Fruit fly (Drosophila melanogaster) whole organism, prepupa: Measurements from ENCODE around the gene CG14440.

Source experiments
- Blimp-1 ChIP-seq: fragments of 200-800 bp; sonication (Bioruptor generic); optimal IDR thresholded peaks from 3 replicates; lab custom pipeline; 2017; ENCODE audit warnings: missing biosample characterization, missing genetic modification characterization, mild to moderate bottlenecking, moderate library complexity, missing genetic modification reagents
- CG11294 ChIP-seq: fragments of 200-800 bp; sonication (Bioruptor generic); IDR thresholded peaks from 2 replicates; pipeline ENCODE4 v1.3.6; 2022; ENCODE audit warnings: missing biosample characterization, missing genetic modification characterization
- CG11902 ChIP-seq: fragments of 200-800 bp; sonication (Bioruptor generic); optimal IDR thresholded peaks from 3 replicates; lab custom pipeline; 2016; ENCODE audit warnings: missing biosample characterization, missing genetic modification characterization
- CG15336 ChIP-seq: fragments of 200-800 bp; sonication (Bioruptor generic); IDR thresholded peaks from 2 replicates; pipeline ENCODE4 v1.3.6; 2022; ENCODE audit warnings: missing biosample characterization, missing genetic modification characterization
- CG16779 ChIP-seq: fragments of 200-800 bp; sonication (Bioruptor generic); optimal IDR thresholded peaks from 3 replicates; lab custom pipeline; 2017; ENCODE audit warnings: missing biosample characterization, mild to moderate bottlenecking, missing genetic modification characterization
- CG31627 ChIP-seq: fragments of 200-800 bp; sonication (Bioruptor generic); optimal IDR thresholded peaks from 3 replicates; lab custom pipeline; 2016; ENCODE audit warnings: missing biosample characterization, missing genetic modification characterization
- CG32006 ChIP-seq: fragments of 200-800 bp; sonication (Bioruptor generic); optimal IDR thresholded peaks from 3 replicates; lab custom pipeline; 2017; ENCODE audit warnings: missing biosample characterization, mild to moderate bottlenecking, missing genetic modification characterization
- CG3919 ChIP-seq: fragments of 200-800 bp; sonication (Bioruptor generic); optimal IDR thresholded peaks from 3 replicates; lab custom pipeline; 2016; ENCODE audit warnings: missing biosample characterization, missing genetic modification characterization
- CG4318 ChIP-seq: fragments of 200-800 bp; sonication (Bioruptor generic); optimal IDR thresholded peaks from 3 replicates; lab custom pipeline; 2017; ENCODE audit warnings: missing biosample characterization, mild to moderate bottlenecking, missing genetic modification characterization
- CG6163 ChIP-seq: fragments of 200-800 bp; sonication (Bioruptor generic); IDR thresholded peaks from 3 replicates; pipeline ENCODE4 v1.3.6; 2022; ENCODE audit warnings: missing biosample characterization, missing genetic modification characterization
- CG6276 ChIP-seq: fragments of 200-800 bp; sonication (Bioruptor generic); optimal IDR thresholded peaks from 2 replicates; lab custom pipeline; 2017; ENCODE audit warnings: missing biosample characterization, mild to moderate bottlenecking, missing genetic modification characterization
- CG6792 ChIP-seq: fragments of 200-800 bp; sonication (Bioruptor generic); optimal IDR thresholded peaks from 3 replicates; lab custom pipeline; 2016; ENCODE audit warnings: missing biosample characterization, missing genetic modification characterization
- CG6808 ChIP-seq: fragments of 200-800 bp; sonication (Bioruptor generic); optimal IDR thresholded peaks from 3 replicates; lab custom pipeline; 2017; ENCODE audit warnings: missing biosample characterization, missing genetic modification characterization, mild to moderate bottlenecking, moderate library complexity, missing genetic modification reagents
- CG7368 ChIP-seq: fragments of 200-800 bp; sonication (Bioruptor generic); optimal IDR thresholded peaks from 3 replicates; lab custom pipeline; 2016; ENCODE audit warnings: missing biosample characterization, missing genetic modification characterization
- CG8119 ChIP-seq: fragments of 200-800 bp; sonication (Bioruptor generic); IDR thresholded peaks from 3 replicates; pipeline ENCODE4 v1.3.6; 2022; ENCODE audit warnings: missing biosample characterization, missing genetic modification characterization
- CG8632 ChIP-seq: fragments of 200-800 bp; sonication (Bioruptor generic); optimal IDR thresholded peaks from 3 replicates; lab custom pipeline; 2016; ENCODE audit warnings: missing biosample characterization, missing genetic modification characterization
- CG9139 ChIP-seq: fragments of 200-800 bp; sonication (Bioruptor generic); optimal IDR thresholded peaks from 3 replicates; lab custom pipeline; 2017; ENCODE audit warnings: missing biosample characterization, mild to moderate bottlenecking, missing genetic modification characterization
- Eip75B ChIP-seq: fragments of 200-800 bp; sonication (Bioruptor generic); optimal IDR thresholded peaks from 3 replicates; lab custom pipeline; 2016; ENCODE audit warnings: missing biosample characterization, missing genetic modification characterization
- Eip78C ChIP-seq: fragments of 200-800 bp; sonication (Bioruptor generic); peaks from one replicate; lab custom pipeline; 2016; ENCODE audit warnings: missing biosample characterization, missing genetic modification characterization
- Ets21C ChIP-seq: fragments of 200-800 bp; sonication (Bioruptor generic); optimal IDR thresholded peaks from 3 replicates; lab custom pipeline; 2016; ENCODE audit warnings: missing biosample characterization, missing genetic modification characterization
- Gug ChIP-seq: fragments of 200-800 bp; sonication (Bioruptor generic); IDR thresholded peaks from 2 replicates; pipeline ENCODE4 v1.3.6; 2022; ENCODE audit warnings: missing biosample characterization, missing genetic modification characterization
- Hr4 ChIP-seq: fragments of 200-800 bp; sonication (Bioruptor generic); optimal IDR thresholded peaks from 3 replicates; lab custom pipeline; 2016; ENCODE audit warnings: missing biosample characterization, missing genetic modification characterization
- Lpt ChIP-seq: fragments of 200-800 bp; sonication (Bioruptor generic); optimal IDR thresholded peaks from 3 replicates; lab custom pipeline; 2016; ENCODE audit warnings: missing biosample characterization, missing genetic modification characterization
- OdsH ChIP-seq: fragments of 200-800 bp; sonication (Bioruptor generic); optimal IDR thresholded peaks from 3 replicates; lab custom pipeline; 2016; ENCODE audit warnings: missing biosample characterization, missing genetic modification characterization
- Sox102F ChIP-seq: fragments of 200-800 bp; sonication (Bioruptor generic); optimal IDR thresholded peaks from 2 replicates; lab custom pipeline; 2016; ENCODE audit warnings: missing biosample characterization, mild to moderate bottlenecking, missing genetic modification characterization
- Sox14 ChIP-seq: fragments of 200-800 bp; sonication (Bioruptor generic); optimal IDR thresholded peaks from 3 replicates; lab custom pipeline; 2016; ENCODE audit warnings: missing biosample characterization, missing genetic modification characterization
- achi ChIP-seq: fragments of 200-800 bp; sonication (Bioruptor generic); optimal IDR thresholded peaks from 3 replicates; lab custom pipeline; 2016; ENCODE audit warnings: missing biosample characterization, missing genetic modification characterization
- acj6 ChIP-seq: fragments of 200-800 bp; sonication (Bioruptor generic); optimal IDR thresholded peaks from 3 replicates; lab custom pipeline; 2016; ENCODE audit warnings: missing biosample characterization, missing genetic modification characterization
- dsx ChIP-seq: fragments of 200-800 bp; optimal IDR thresholded peaks from 3 replicates; lab custom pipeline; 2019; ENCODE audit warnings: missing biosample characterization, mild to moderate bottlenecking, missing genetic modification characterization, moderate library complexity; ENCODE audit not compliant: poor library complexity, severe bottlenecking
- eg ChIP-seq: fragments of 200-800 bp; sonication (Bioruptor generic); IDR thresholded peaks from 3 replicates; pipeline ENCODE4 v1.3.6; 2022; ENCODE audit warnings: missing biosample characterization, missing genetic modification characterization
- fd85E ChIP-seq: fragments of 200-800 bp; sonication (Bioruptor generic); optimal IDR thresholded peaks from 3 replicates; lab custom pipeline; 2016; ENCODE audit warnings: missing biosample characterization, missing genetic modification characterization
- fkh ChIP-seq: fragments of 200-800 bp; sonication (Bioruptor generic); optimal IDR thresholded peaks from 3 replicates; lab custom pipeline; 2017; ENCODE audit warnings: missing biosample characterization, mild to moderate bottlenecking, missing genetic modification characterization, moderate library complexity
- lz ChIP-seq: fragments of 200-800 bp; sonication (Bioruptor generic); optimal IDR thresholded peaks from 3 replicates; lab custom pipeline; 2016; ENCODE audit warnings: missing biosample characterization, missing genetic modification characterization
- net ChIP-seq: fragments of 200-800 bp; sonication (Bioruptor generic); optimal IDR thresholded peaks from 3 replicates; lab custom pipeline; 2016; ENCODE audit warnings: missing biosample characterization, missing genetic modification characterization
- pdm3 ChIP-seq: fragments of 200-800 bp; sonication (Bioruptor generic); optimal IDR thresholded peaks from 3 replicates; lab custom pipeline; 2016; ENCODE audit warnings: missing biosample characterization, missing genetic modification characterization
- salr ChIP-seq, 2 experiments: fragments of 200-800 bp; sonication (Bioruptor generic); optimal IDR thresholded peaks; 3 replicates each; lab custom pipeline; 2016 to 2018; ENCODE audit warnings: missing biosample characterization in 2 of 2, missing genetic modification characterization in 2 of 2, mild to moderate bottlenecking in 1 of 2
- spab ChIP-seq: fragments of 200-800 bp; sonication (Bioruptor generic); optimal IDR thresholded peaks from 2 replicates; lab custom pipeline; 2017; ENCODE audit warnings: missing biosample characterization, mild to moderate bottlenecking, missing genetic modification characterization, missing genetic modification reagents
- svp ChIP-seq: fragments of 200-800 bp; sonication (Bioruptor generic); peaks from one replicate; lab custom pipeline; 2016; ENCODE audit warnings: missing biosample characterization, missing genetic modification characterization
- vri ChIP-seq: fragments of 200-800 bp; sonication (Bioruptor generic); optimal IDR thresholded peaks from 3 replicates; lab custom pipeline; 2016; ENCODE audit warnings: missing biosample characterization, mild to moderate bottlenecking, missing genetic modification characterization

The CG14440 gene

DNA sequence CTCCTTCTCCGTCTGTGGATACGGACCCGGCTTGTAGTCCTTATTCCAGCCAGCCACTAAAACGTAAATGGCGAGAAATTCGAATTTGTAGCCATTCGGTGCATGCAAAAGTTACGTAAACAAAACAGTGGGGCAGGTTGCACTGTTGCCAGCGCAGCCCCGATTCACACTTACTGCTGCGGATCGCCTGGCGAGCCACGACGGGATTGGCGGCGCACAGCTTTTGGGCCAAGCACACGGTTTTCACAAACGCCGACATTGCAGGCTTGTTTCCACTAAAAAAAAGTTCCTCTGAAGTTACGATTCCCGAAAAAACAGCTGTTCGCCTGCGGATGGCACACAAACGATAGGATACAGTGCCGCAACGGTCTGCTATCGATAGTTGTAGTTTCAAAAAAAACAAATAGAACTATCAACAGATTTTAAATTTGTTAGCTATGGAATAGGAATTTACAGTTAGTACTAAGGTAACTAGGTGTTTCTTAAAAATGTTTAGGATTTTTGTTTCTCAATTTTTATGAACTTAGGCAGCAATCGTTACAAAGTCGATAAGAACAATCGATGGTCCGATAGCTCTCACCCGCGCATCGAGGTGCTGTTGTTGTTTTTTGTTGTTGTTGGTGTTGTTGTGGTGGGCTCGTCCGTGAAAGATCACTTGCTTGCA lies 20.4 kb downstream of the CG14440 start, which contains the start of gene Fum1 (continued):
- TF ChIP-seq spab (GFP tag; lab: Kevin White, UChicago) (no peak), svp (GFP tag; lab: Kevin White, UChicago) (no peak), Gug (GFP tag; lab: Robert Waterston, UW) (no peak), CG11902 (GFP tag; lab: Kevin White, UChicago) (no peak), CG31627 (GFP tag; lab: Kevin White, UChicago) (peak; percentile 5), Blimp-1 (GFP tag; lab: Kevin White, UChicago) (no peak), Lpt (GFP tag; lab: Kevin White, UChicago) (no peak), fkh (GFP tag; lab: Kevin White, UChicago) (peak; percentile 28), CG16779 (tag; lab: Kevin White, UChicago) (no peak), achi (GFP tag; lab: Kevin White, UChicago) (no peak), CG6808 (no peak), Sox14 (GFP tag; lab: Kevin White, UChicago) (peak; percentile 14), Sox102F (GFP tag; lab: Kevin White, UChicago) (no peak), CG15336 (GFP tag; lab: Robert Waterston, UW) (no peak), CG6792 (no peak), CG3919 (GFP tag; lab: Kevin White, UChicago) (no peak), vri (GFP tag; lab: Kevin White, UChicago) (peak; percentile 22), Ets21C (no peak), Eip75B (GFP tag; lab: Kevin White, UChicago) (no peak), CG4318 (no peak), CG7368 (no peak)

DNA sequence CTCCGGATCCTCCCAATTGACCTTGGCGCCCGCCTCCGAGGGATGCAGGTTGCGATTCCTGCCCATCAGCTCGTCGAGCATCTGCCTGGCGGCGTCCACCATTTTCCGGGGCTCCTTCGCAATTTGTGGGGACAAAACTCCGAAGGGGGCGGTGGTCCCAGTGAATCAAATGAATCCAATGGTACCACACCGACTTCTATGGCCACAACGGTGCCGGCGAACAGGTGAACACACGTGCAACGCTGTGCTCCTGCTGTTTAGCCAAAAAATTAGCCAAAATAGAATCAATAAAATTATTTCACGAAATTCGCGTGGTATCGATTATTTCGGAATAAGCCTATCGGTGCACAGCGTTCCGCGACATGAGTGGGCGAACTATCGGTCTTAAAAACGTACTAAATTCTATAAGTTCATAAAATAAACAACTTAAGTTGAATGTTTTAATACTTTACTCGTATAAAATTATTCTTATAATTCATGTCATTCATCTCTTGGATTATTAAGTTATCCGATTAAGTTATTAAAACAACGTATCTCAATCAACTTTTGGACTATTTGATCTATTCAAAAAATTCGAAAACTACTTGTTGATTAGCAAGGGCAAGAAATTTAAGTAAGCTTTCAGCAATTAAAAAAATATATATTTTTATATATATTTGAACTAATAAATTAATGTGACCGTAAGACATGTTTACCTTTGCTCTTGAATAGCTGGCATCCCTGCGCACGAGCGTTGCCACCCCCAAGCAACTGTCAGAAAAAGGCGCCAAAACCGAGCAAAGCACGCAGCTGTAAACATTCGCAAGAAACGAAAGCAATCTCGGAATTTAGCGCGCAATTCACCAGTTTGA lies 24.5 kb downstream of the CG14440 start, which contains the start of the genes CG3198 and Mcm6:
Gene CG3198 (minus strand): TSS at position 337 of the 851 bp plus-strand sequence.
Gene Mcm6 (plus strand): TSS at position 751 of the 851 bp plus-strand sequence.
- peak; percentile 98 for TF ChIP-seq achi (GFP tag; lab: Kevin White, UChicago)
- no peak for TF ChIP-seq acj6
- no peak for TF ChIP-seq Hr4 (GFP tag; lab: Kevin White, UChicago)
- TF ChIP-seq fkh (GFP tag; lab: Kevin White, UChicago) = peak; percentile 76
- TF ChIP-seq CG11294 (GFP tag; lab: Robert Waterston, UW) = no peak
- TF ChIP-seq, all 60 proteins: peak for 2

DNA sequence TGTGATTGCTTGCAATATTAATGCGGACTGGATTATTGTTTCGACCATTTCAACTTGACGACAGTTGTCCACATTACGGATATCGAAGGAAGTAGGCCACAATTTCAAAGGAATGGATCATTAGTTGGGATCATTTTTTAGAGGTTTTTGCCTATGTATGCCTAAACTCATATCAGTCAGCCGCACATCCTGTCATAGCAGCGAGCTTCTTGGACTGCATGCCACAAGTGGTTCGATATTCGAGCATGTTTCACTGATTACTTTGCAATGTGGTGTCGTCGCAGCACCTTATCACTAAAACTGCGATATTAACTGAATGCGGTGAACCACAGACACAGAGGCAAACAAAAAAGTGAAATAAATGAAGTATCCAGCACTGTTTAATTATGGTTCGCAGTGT lies 34.4 kb downstream of the CG14440 start:
- no peak for TF ChIP-seq CG8632 (GFP tag; lab: Kevin White, UChicago)
- TF ChIP-seq vri (GFP tag; lab: Kevin White, UChicago) = no peak
- TF ChIP-seq CG6792 = no peak
- no peak for TF ChIP-seq lz (GFP tag; lab: Kevin White, UChicago)
- TF ChIP-seq CG9139 (GFP tag; lab: Kevin White, UChicago) = no peak
- TF ChIP-seq net (GFP tag; lab: Kevin White, UChicago) = no peak
- no peak for TF ChIP-seq CG11294 (GFP tag; lab: Robert Waterston, UW)
- TF ChIP-seq, all 60 proteins: peak for 0

DNA sequence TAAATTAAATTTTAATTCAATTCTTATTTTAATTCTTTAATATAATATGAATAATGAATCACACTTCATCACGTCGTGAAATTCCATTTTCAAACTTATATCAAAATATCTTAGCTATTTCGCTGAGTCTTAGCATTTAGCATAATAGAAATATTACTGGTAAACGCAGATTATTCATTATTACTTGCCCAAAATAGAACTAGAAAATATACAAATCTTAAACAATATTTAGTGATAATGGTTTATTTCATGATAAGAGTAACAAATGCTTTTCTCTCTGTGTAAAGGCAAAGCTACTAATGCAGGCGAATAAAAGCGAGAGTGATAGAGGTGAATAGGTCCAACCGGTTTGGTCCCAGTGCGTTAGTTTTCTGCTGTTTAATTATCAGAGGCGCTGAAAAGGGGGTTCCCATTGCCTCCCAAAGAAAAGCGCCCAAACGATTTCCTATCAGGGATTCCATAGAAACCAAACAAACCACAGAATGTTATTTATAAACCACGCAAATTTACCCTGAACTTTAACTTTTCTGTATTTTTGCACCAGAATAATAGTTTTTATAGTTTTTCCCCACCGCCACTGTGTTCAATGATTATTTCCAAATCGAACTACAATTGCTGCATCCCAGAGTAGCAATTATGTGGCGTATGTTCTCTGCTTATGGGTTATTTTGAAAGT lies 35.4 kb downstream of the CG14440 start:
- TF ChIP-seq eg (peak; percentile 69), dsx (GFP tag; lab: Kevin White, UChicago) (no peak), CG9139 (GFP tag; lab: Kevin White, UChicago) (no peak), Blimp-1 (GFP tag; lab: Kevin White, UChicago) (no peak), salr (GFP tag; optimal IDR thresholded peaks at IDR 0.05; lab: Kevin White, UChicago) (peak in 1 of 2 experiments; percentile 58), acj6 (no peak), CG8119 (peak; percentile 64), CG3919 (GFP tag; lab: Kevin White, UChicago) (no peak), CG11294 (GFP tag; lab: Robert Waterston, UW) (peak; percentile 18; the same call in 1 of the 2 replicates), Eip78C (GFP tag; lab: Kevin White, UChicago) (peak; percentile 80), CG16779 (tag; lab: Kevin White, UChicago) (peak; percentile 30), fd85E (GFP tag; lab: Kevin White, UChicago) (no peak), Eip75B (GFP tag; lab: Kevin White, UChicago) (peak; percentile 16), CG6276 (GFP tag; lab: Kevin White, UChicago) (peak; percentile 67), OdsH (GFP tag; lab: Kevin White, UChicago) (peak; percentile 43), net (GFP tag; lab: Kevin White, UChicago) (peak; percentile 7), Hr4 (GFP tag; lab: Kevin White, UChicago) (peak; percentile 74), CG32006 (GFP tag; lab: Kevin White, UChicago) (peak; percentile 85), CG6163 (GFP tag; lab: Robert Waterston, UW) (peak; percentile 41; the same call in 1 of the 3 replicates), CG15336 (GFP tag; lab: Robert Waterston, UW) (peak; percentile 72), svp (GFP tag; lab: Kevin White, UChicago) (no peak), CG4318 (peak; percentile 62), pdm3 (peak; percentile 20), Sox14 (GFP tag; lab: Kevin White, UChicago) (no peak)
